Worm (Caenorhabditis elegans) whole organism, L3 larva: ENCODE data around the gene F07B7.7.

ENCODE experiments used
- ama-1 ChIP-seq: fragments of 150-350 bp; optimal IDR thresholded peaks from 2 replicates; lab custom pipeline; 2018
- ceh-82 ChIP-seq: fragments of 150-350 bp; optimal IDR thresholded peaks from 2 replicates; lab custom pipeline; 2014; ENCODE audit warnings: missing biosample characterization, missing genetic modification characterization
- lin-15B ChIP-seq: fragments of 150-350 bp; optimal IDR thresholded peaks from 2 replicates; lab custom pipeline; 2014; ENCODE audit warnings: missing biosample characterization, missing genetic modification characterization
- mdl-1 ChIP-seq: fragments of 150-350 bp; optimal IDR thresholded peaks from 2 replicates; lab custom pipeline; 2014; ENCODE audit warnings: missing biosample characterization, missing genetic modification characterization
- nhr-11 ChIP-seq: fragments of 150-350 bp; optimal IDR thresholded peaks from 2 replicates; lab custom pipeline; 2014; ENCODE audit warnings: missing biosample characterization, missing genetic modification characterization
- nhr-28 ChIP-seq: fragments of 150-350 bp; optimal IDR thresholded peaks from 2 replicates; lab custom pipeline; 2014; ENCODE audit warnings: missing biosample characterization, missing genetic modification characterization
- skn-1 ChIP-seq: fragments of 150-350 bp; optimal IDR thresholded peaks from 2 replicates; lab custom pipeline; 2014; ENCODE audit warnings: missing biosample characterization, missing genetic modification characterization
- ztf-11 ChIP-seq: fragments of 150-350 bp; optimal IDR thresholded peaks from 2 replicates; lab custom pipeline; 2014; ENCODE audit warnings: missing biosample characterization, missing genetic modification characterization

ce11 chrV:8796246-8796645, 39.2 kb upstream of the F07B7.7 start:
- TF ChIP-seq lin-15B (tag; lab: Kevin White, UChicago) (no peak), nhr-11 (no peak), skn-1 (tag; lab: Kevin White, UChicago) (no peak), ztf-11 (tag; lab: Kevin White, UChicago) (no peak), ama-1 (lab: Kevin White, UChicago) (no peak), nhr-28 (tag; lab: Kevin White, UChicago) (no peak), mdl-1 (no peak), ceh-82 (tag; lab: Kevin White, UChicago) (no peak)
